Worm (Caenorhabditis elegans) whole organism, L2 larva: ENCODE results near the gene msrp-3.

Source experiments
- C34F6.9 ChIP-seq: fragments of 150-350 bp; optimal IDR thresholded peaks from 2 replicates; lab custom pipeline; 2014; ENCODE audit warnings: missing biosample characterization, missing genetic modification characterization
- F13H6.1 ChIP-seq: sonication (generic microtip); optimal IDR thresholded peaks from 2 replicates; lab custom pipeline; 2016; ENCODE audit warnings: missing genetic modification characterization, missing compliant biosample characterization
- R02D3.7 ChIP-seq: fragments of 150-350 bp; optimal IDR thresholded peaks from 2 replicates; lab custom pipeline; 2014; ENCODE audit warnings: missing biosample characterization, missing genetic modification characterization
- ZK546.5 ChIP-seq: sonication (generic microtip); optimal IDR thresholded peaks from 2 replicates; lab custom pipeline; 2017; ENCODE audit warnings: missing biosample characterization, missing genetic modification characterization
- aly-2 ChIP-seq: fragments of 150-350 bp; optimal IDR thresholded peaks from 2 replicates; lab custom pipeline; 2014; ENCODE audit warnings: missing biosample characterization, missing genetic modification characterization
- blmp-1 ChIP-seq: sonication (generic microtip); optimal IDR thresholded peaks from 2 replicates; lab custom pipeline; 2017; ENCODE audit warnings: missing genetic modification characterization, mild to moderate bottlenecking, missing compliant biosample characterization, antibody characterized with exemption, moderate library complexity; ENCODE audit not compliant: insufficient read depth
- egl-27 ChIP-seq: sonication (generic microtip); optimal IDR thresholded peaks from 3 replicates; lab custom pipeline; 2017; ENCODE audit warnings: missing biosample characterization, missing genetic modification reagents, missing genetic modification characterization
- elt-1 ChIP-seq: fragments of 150-350 bp; optimal IDR thresholded peaks from 2 replicates; lab custom pipeline; 2014; ENCODE audit warnings: missing biosample characterization, missing genetic modification characterization
- fos-1 ChIP-seq: fragments of 150-350 bp; optimal IDR thresholded peaks from 2 replicates; lab custom pipeline; 2014; ENCODE audit warnings: missing biosample characterization, missing genetic modification characterization
- gmeb-1 ChIP-seq: fragments of 150-350 bp; optimal IDR thresholded peaks from 2 replicates; lab custom pipeline; 2014; ENCODE audit warnings: missing biosample characterization, missing genetic modification characterization
- lin-11 ChIP-seq: fragments of 150-350 bp; sonication (generic microtip); optimal IDR thresholded peaks from 2 replicates; lab custom pipeline; 2014; ENCODE audit warnings: missing biosample characterization, missing genetic modification characterization, inconsistent platforms, mixed read lengths
- lin-13 ChIP-seq: fragments of 150-350 bp; optimal IDR thresholded peaks from 2 replicates; lab custom pipeline; 2014; ENCODE audit warnings: missing biosample characterization, missing genetic modification reagents, missing genetic modification characterization
- lin-39 ChIP-seq: fragments of 150-350 bp; optimal IDR thresholded peaks from 2 replicates; lab custom pipeline; 2014; ENCODE audit warnings: missing biosample characterization, missing genetic modification reagents, missing genetic modification characterization
- mab-5 ChIP-seq: fragments of 150-350 bp; optimal IDR thresholded peaks from 2 replicates; lab custom pipeline; 2014; ENCODE audit warnings: missing biosample characterization, missing genetic modification characterization
- mbf-1 ChIP-seq: sonication (generic microtip); optimal IDR thresholded peaks from 2 replicates; lab custom pipeline; 2017; ENCODE audit warnings: missing biosample characterization, missing genetic modification characterization
- mdl-1 ChIP-seq, 2 experiments: fragments of 150-350 bp in 1 of 2; sonication (generic microtip) in 1 of 2; optimal IDR thresholded peaks; 2 replicates each; lab custom pipeline; 2017; ENCODE audit warnings: missing biosample characterization in 2 of 2, missing genetic modification characterization in 2 of 2
- nhr-129 ChIP-seq: fragments of 150-350 bp; optimal IDR thresholded peaks from 2 replicates; lab custom pipeline; 2014; ENCODE audit warnings: missing biosample characterization, missing genetic modification characterization
- nhr-21 ChIP-seq: fragments of 150-350 bp; optimal IDR thresholded peaks from 2 replicates; lab custom pipeline; 2014; ENCODE audit warnings: missing biosample characterization, missing genetic modification characterization
- nhr-23 ChIP-seq: fragments of 150-350 bp; optimal IDR thresholded peaks from 2 replicates; lab custom pipeline; 2014; ENCODE audit warnings: missing biosample characterization, missing genetic modification reagents, missing genetic modification characterization
- nhr-237 ChIP-seq: fragments of 150-350 bp; optimal IDR thresholded peaks from 2 replicates; lab custom pipeline; 2014; ENCODE audit warnings: missing biosample characterization, missing genetic modification characterization
- nhr-25 ChIP-seq: fragments of 150-350 bp; sonication (generic microtip); optimal IDR thresholded peaks from 3 replicates; lab custom pipeline; 2014; ENCODE audit warnings: missing biosample characterization, missing genetic modification characterization
- nhr-6 ChIP-seq: fragments of 150-350 bp; optimal IDR thresholded peaks from 2 replicates; lab custom pipeline; 2014; ENCODE audit warnings: missing biosample characterization, missing genetic modification characterization
- nhr-77 ChIP-seq: fragments of 150-350 bp; optimal IDR thresholded peaks from 2 replicates; lab custom pipeline; 2014; ENCODE audit warnings: missing biosample characterization, missing genetic modification characterization
- peb-1 ChIP-seq: fragments of 150-350 bp; optimal IDR thresholded peaks from 2 replicates; lab custom pipeline; 2014; ENCODE audit warnings: missing biosample characterization, missing genetic modification characterization
- sem-4 ChIP-seq: fragments of 150-350 bp; optimal IDR thresholded peaks from 2 replicates; lab custom pipeline; 2014; ENCODE audit warnings: missing biosample characterization, missing genetic modification reagents, missing genetic modification characterization
- skn-1 ChIP-seq: sonication (generic microtip); optimal IDR thresholded peaks from 2 replicates; lab custom pipeline; 2017; ENCODE audit warnings: missing biosample characterization, missing genetic modification characterization
- sma-9 ChIP-seq, 2 experiments: fragments of 150-350 bp in 1 of 2; sonication (generic microtip) in 1 of 2; optimal IDR thresholded peaks; 2 replicates each; lab custom pipeline; 2014 to 2016; ENCODE audit warnings: missing genetic modification characterization in 2 of 2, mild to moderate bottlenecking in 1 of 2, missing biosample characterization in 1 of 2, missing compliant biosample characterization in 1 of 2, missing genetic modification reagents in 1 of 2, moderate library complexity in 1 of 2
- snpc-4 ChIP-seq: fragments of 150-350 bp; optimal IDR thresholded peaks from 2 replicates; lab custom pipeline; 2014; ENCODE audit warnings: missing biosample characterization, missing genetic modification characterization
- unc-39 ChIP-seq: fragments of 150-350 bp; optimal IDR thresholded peaks from 2 replicates; lab custom pipeline; 2014; ENCODE audit warnings: missing biosample characterization, missing genetic modification characterization
- zag-1 ChIP-seq: fragments of 150-350 bp; optimal IDR thresholded peaks from 2 replicates; lab custom pipeline; 2014; ENCODE audit warnings: missing biosample characterization, missing genetic modification characterization
- ztf-1 ChIP-seq: fragments of 200-800 bp; sonication (Bioruptor generic); conservative IDR thresholded peaks from 2 replicates; pipeline ENCODE4 v1.3.6; 2022; ENCODE audit warnings: missing genetic modification characterization, missing compliant biosample characterization
- ztf-11 ChIP-seq: sonication (generic microtip); optimal IDR thresholded peaks from 2 replicates; lab custom pipeline; 2017; ENCODE audit warnings: missing biosample characterization, missing genetic modification characterization
- ztf-4 ChIP-seq: fragments of 150-350 bp; optimal IDR thresholded peaks from 2 replicates; lab custom pipeline; 2014; ENCODE audit warnings: missing biosample characterization, missing genetic modification characterization

Gene msrp-3

DNA sequence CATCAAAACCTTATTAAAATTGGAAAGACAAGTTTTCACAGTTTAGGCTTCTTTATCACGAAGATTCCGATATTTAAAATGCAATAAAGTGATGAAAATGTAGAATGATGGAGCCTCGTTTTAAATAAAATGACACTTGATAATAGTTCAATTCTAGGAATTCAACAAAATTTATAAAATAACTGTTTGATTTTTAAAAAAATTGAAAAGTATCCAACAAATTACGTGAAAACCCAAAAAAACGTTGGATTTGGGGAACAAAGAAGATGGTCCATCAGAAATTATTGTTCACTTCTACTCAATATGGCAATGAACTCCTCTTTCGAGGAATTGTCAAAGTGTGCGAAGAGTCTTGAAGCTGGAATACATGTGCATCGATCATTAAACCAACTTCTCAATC, 29.3 kb upstream of the msrp-3 start, which contains the start of gene F28A10.4:
F28A10.4 (plus strand) TSS at position 301 of the 400 bp plus-strand sequence.
- no peak for TF ChIP-seq nhr-6 (tag; lab: Kevin White, UChicago)
- no peak for TF ChIP-seq nhr-25 (tag; lab: Kevin White, UChicago)
- no peak for TF ChIP-seq F13H6.1 (tag; lab: Kevin White, UChicago)
- no peak for TF ChIP-seq nhr-129 (tag; lab: Kevin White, UChicago)
- TF ChIP-seq unc-39 (tag; lab: Kevin White, UChicago) = no peak
- no peak for TF ChIP-seq nhr-237
- TF ChIP-seq skn-1 (tag; lab: Kevin White, UChicago) = no peak
- no peak for TF ChIP-seq blmp-1
- no peak for TF ChIP-seq mbf-1 (tag; lab: Kevin White, UChicago)
- no peak for TF ChIP-seq zag-1 (tag; lab: Kevin White, UChicago)
- TF ChIP-seq, all 48 proteins: peak for 0

- TF ChIP-seq snpc-4 (tag; lab: Kevin White, UChicago) = no peak
- no peak for TF ChIP-seq ZK546.5 (tag; lab: Kevin White, UChicago)
- no peak for TF ChIP-seq egl-27 (tag; lab: Kevin White, UChicago)
Measured at ce11 chrII:840131-840530, 25.5 kb upstream of the msrp-3 start, which contains the start of gene clc-33. Gene clc-33, plus strand, starts transcription at chrII:840431.

DNA sequence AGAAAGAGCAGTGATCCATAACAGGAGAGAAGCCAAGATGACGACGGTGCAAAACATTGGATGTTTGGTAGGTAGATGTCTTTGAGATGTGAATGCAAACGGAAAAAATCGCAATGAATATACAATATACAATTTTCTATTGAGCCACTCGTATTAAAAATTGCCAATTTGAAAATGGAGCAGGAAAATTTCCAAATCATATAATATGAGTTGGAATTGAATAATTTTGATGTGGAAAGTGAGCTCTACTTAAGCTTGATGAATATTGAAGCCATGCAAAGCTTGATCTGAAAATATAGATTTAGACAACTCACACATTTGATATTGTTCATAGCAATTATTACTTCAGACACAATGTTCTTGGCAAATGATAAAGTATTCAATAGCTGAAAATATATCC, 23.8 kb upstream of the msrp-3 start, which contains the start of gene F28A10.8:
F28A10.8 (minus strand) TSS at position 101 of the 400 bp plus-strand sequence.
- no peak for TF ChIP-seq nhr-129 (tag; lab: Kevin White, UChicago)
- TF ChIP-seq lin-11 (tag; lab: Kevin White, UChicago) = no peak
- TF ChIP-seq lin-39 (tag; lab: Kevin White, UChicago) = no peak
- no peak for TF ChIP-seq ztf-11 (tag; lab: Kevin White, UChicago)
- TF ChIP-seq peb-1 (tag; lab: Kevin White, UChicago) = no peak
- no peak for TF ChIP-seq ztf-1 (GFP tag; lab: Robert Waterston, UW)
- no peak for TF ChIP-seq F13H6.1 (tag; lab: Kevin White, UChicago)
- no peak for TF ChIP-seq sma-9 (GFP tag; optimal IDR thresholded peaks at IDR 0.05; lab: Kevin White, UChicago)
- no peak for TF ChIP-seq sma-9 (tag; optimal IDR thresholded peaks at IDR 0.05; lab: Kevin White, UChicago)
- TF ChIP-seq R02D3.7 (tag; lab: Kevin White, UChicago) = no peak
- TF ChIP-seq elt-1 = no peak
- TF ChIP-seq sem-4 (tag; lab: Kevin White, UChicago) = no peak
- TF ChIP-seq aly-2 = no peak
- TF ChIP-seq ztf-4 (tag; lab: Kevin White, UChicago) = no peak
- no peak for TF ChIP-seq zag-1 (tag; lab: Kevin White, UChicago)
- TF ChIP-seq gmeb-1 (tag; lab: Kevin White, UChicago) = no peak
- TF ChIP-seq mdl-1 (tag; optimal IDR thresholded peaks at IDR 0.05; lab: Kevin White, UChicago) = no peak
- TF ChIP-seq blmp-1 = no peak
- no peak for TF ChIP-seq lin-13 (GFP tag; lab: Kevin White, UChicago)
- TF ChIP-seq nhr-77 (tag; lab: Kevin White, UChicago) = no peak

DNA sequence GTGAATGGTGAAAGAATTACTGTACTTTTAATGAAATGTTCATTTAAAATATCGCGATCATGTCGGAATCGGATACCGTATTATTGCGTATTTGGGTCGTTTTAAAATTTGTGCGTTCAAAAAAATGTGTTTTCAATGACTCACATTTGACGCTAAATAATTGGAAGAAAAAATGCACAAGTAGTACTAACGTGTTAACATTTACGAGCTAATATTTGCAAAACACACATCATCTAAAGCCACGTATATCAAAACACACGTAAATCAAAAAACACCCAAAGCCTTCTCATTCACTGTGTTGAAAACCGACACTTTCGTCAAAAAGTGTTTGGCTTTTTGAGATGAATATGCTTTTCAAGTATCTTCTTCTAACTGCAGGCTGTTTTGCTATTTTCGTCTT, 10.9 kb upstream of the msrp-3 start, which contains the start of gene F28A10.1:
F28A10.1 (plus strand) TSS at position 301 of the 400 bp plus-strand sequence.
- TF ChIP-seq mab-5 (tag; lab: Kevin White, UChicago) = no peak
- TF ChIP-seq, all 48 proteins: peak for 0

DNA sequence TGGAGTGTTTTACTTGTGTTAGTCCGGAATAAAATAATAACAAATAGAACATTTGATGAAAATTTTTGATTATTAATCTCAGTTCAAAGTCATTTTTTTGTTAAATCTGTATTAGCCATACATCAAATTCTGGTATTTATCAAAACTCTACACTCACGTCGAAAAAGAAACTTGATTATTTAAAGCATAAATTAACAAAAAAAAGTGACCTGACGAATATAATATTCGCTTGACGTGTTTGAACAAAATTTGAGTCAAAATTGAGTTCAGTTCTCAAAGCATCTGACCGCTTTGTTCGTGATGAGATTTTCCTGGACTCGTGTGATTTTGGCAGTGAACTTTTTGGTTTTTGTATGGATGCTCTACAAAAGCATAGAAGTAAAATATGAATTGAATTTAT, 8.9 kb upstream of the msrp-3 start, which contains the start of gene F46F5.10:
F46F5.10 (plus strand) TSS at position 301 of the 400 bp plus-strand sequence.
- TF ChIP-seq ztf-11 (tag; lab: Kevin White, UChicago) (no peak), nhr-23 (no peak), C34F6.9 (tag; lab: Kevin White, UChicago) (no peak), fos-1 (tag; lab: Kevin White, UChicago) (no peak), zag-1 (tag; lab: Kevin White, UChicago) (no peak), lin-39 (tag; lab: Kevin White, UChicago) (no peak), nhr-21 (tag; lab: Kevin White, UChicago) (no peak), nhr-25 (tag; lab: Kevin White, UChicago) (no peak), elt-1 (no peak)
